Fruit fly (Drosophila melanogaster) Kc167 (cell line): ENCODE results near the gene Pgd.

ENCODE experiments used
- Myc ChIP-seq: fragments of >200 bp; optimal IDR thresholded peaks from 2 replicates; lab custom pipeline; 2017; ENCODE audit warnings: missing external identifiers
- Sin3A ChIP-seq: fragments of >200 bp; optimal IDR thresholded peaks from 2 replicates; lab custom pipeline; 2018; ENCODE audit warnings: missing external identifiers
- h ChIP-seq: fragments of >200 bp; optimal IDR thresholded peaks from 3 replicates; lab custom pipeline; 2018; ENCODE audit warnings: missing external identifiers
- insv ChIP-seq: fragments of >200 bp; optimal IDR thresholded peaks from 3 replicates; lab custom pipeline; 2018; ENCODE audit warnings: missing external identifiers
- psq ChIP-seq: fragments of >200 bp; optimal IDR thresholded peaks from 2 replicates; lab custom pipeline; 2017; ENCODE audit warnings: missing external identifiers
- ttk ChIP-seq: sonication (Bioruptor generic); optimal IDR thresholded peaks from 2 replicates; lab custom pipeline; 2017; ENCODE audit warnings: missing external identifiers

Gene Pgd

dm6 chrX:2155868-2156267 is 10.9 kb downstream of the Pgd start:
- no peak for TF ChIP-seq ttk (lab: Kevin White, UChicago)
- peak; percentile 88 for TF ChIP-seq insv (lab: Kevin White, UChicago)
- peak; percentile 74 for TF ChIP-seq h (lab: Kevin White, UChicago)

dm6 chrX:2157929-2158610 is 13.1 kb downstream of the Pgd start:
- TF ChIP-seq psq, result no peak
- no peak for TF ChIP-seq h (lab: Kevin White, UChicago)
- TF ChIP-seq Sin3A (lab: Kevin White, UChicago), result no peak
- TF ChIP-seq insv (lab: Kevin White, UChicago), result no peak
- TF ChIP-seq ttk (lab: Kevin White, UChicago), result no peak
- no peak for TF ChIP-seq Myc

- TF ChIP-seq Sin3A (lab: Kevin White, UChicago), result no peak
- TF ChIP-seq ttk (lab: Kevin White, UChicago), result no peak
- no peak for TF ChIP-seq insv (lab: Kevin White, UChicago)
- TF ChIP-seq Myc, result no peak
Observed at dm6 chrX:2158668-2159163, 13.8 kb downstream of the Pgd start, which contains the start of gene wapl. Gene wapl (minus strand): TSS chrX:2158983.

dm6 chrX:2161020-2161419 is 16.1 kb downstream of the Pgd start:
- TF ChIP-seq insv (lab: Kevin White, UChicago) (no peak), psq (no peak), Myc (no peak), Sin3A (lab: Kevin White, UChicago) (no peak), h (lab: Kevin White, UChicago) (no peak), ttk (lab: Kevin White, UChicago) (no peak)

dm6 chrX:2162130-2162907 is 17.4 kb downstream of the Pgd start, which contains the start of the genes Cyp4d1 and CG3630:
Gene Cyp4d1 (minus strand): TSS chrX:2162180.
Gene CG3630 (plus strand): TSS chrX:2162196.
- TF ChIP-seq psq (no peak), insv (lab: Kevin White, UChicago) (no peak), Sin3A (lab: Kevin White, UChicago) (no peak), ttk (lab: Kevin White, UChicago) (no peak), Myc (no peak), h (lab: Kevin White, UChicago) (no peak)

dm6 chrX:2163358-2163757 is 18.4 kb downstream of the Pgd start:
- TF ChIP-seq ttk (lab: Kevin White, UChicago), result no peak
- no peak for TF ChIP-seq psq
- no peak for TF ChIP-seq insv (lab: Kevin White, UChicago)
- TF ChIP-seq Myc, result no peak
- no peak for TF ChIP-seq h (lab: Kevin White, UChicago)
- TF ChIP-seq Sin3A (lab: Kevin White, UChicago), result no peak

- TF ChIP-seq Sin3A (lab: Kevin White, UChicago), result no peak
- TF ChIP-seq Myc, result no peak
- TF ChIP-seq insv (lab: Kevin White, UChicago), result no peak
- TF ChIP-seq psq, result no peak
- TF ChIP-seq ttk (lab: Kevin White, UChicago), result no peak
- no peak for TF ChIP-seq h (lab: Kevin White, UChicago)
Observed at dm6 chrX:2165394-2165793, 20.5 kb downstream of the Pgd start.

- TF ChIP-seq psq (no peak), ttk (lab: Kevin White, UChicago) (no peak), Sin3A (lab: Kevin White, UChicago) (no peak), insv (lab: Kevin White, UChicago) (no peak), h (lab: Kevin White, UChicago) (no peak), Myc (no peak)
Observed at dm6 chrX:2166129-2166528, 21.2 kb downstream of the Pgd start.

- TF ChIP-seq h (lab: Kevin White, UChicago) (no peak), ttk (lab: Kevin White, UChicago) (no peak), Sin3A (lab: Kevin White, UChicago) (no peak), Myc (no peak), insv (lab: Kevin White, UChicago) (no peak), psq (no peak)
Observed at dm6 chrX:2168485-2169199, 23.7 kb downstream of the Pgd start.

- TF ChIP-seq psq, result no peak
- TF ChIP-seq h (lab: Kevin White, UChicago), result no peak
- TF ChIP-seq Sin3A (lab: Kevin White, UChicago), result no peak
- TF ChIP-seq ttk (lab: Kevin White, UChicago), result no peak
- TF ChIP-seq insv (lab: Kevin White, UChicago), result no peak
- TF ChIP-seq Myc, result no peak
Observed at dm6 chrX:2170424-2170823, 25.5 kb downstream of the Pgd start.

- TF ChIP-seq insv (lab: Kevin White, UChicago), result no peak
- TF ChIP-seq Sin3A (lab: Kevin White, UChicago), result no peak
- no peak for TF ChIP-seq ttk (lab: Kevin White, UChicago)
- TF ChIP-seq h (lab: Kevin White, UChicago), result no peak
- no peak for TF ChIP-seq Myc
Observed at dm6 chrX:2172420-2172827, 27.5 kb downstream of the Pgd start, which contains the start of gene ND-B14.5A. Gene ND-B14.5A (plus strand): TSS chrX:2172526.
